Worm (Caenorhabditis elegans): ENCODE results near the gene dpf-7.

The dpf-7 gene

ce11 chrIV:4755929-4756655 is 46.3 kb downstream of the dpf-7 start, which contains the start of the genes fbxb-77 and Y17G9B.11:
Gene fbxb-77 (minus strand): TSS chrIV:4756157.
Gene Y17G9B.11 (plus strand): TSS chrIV:4756605.
- TF ChIP-seq jun-1 (tag; optimal IDR thresholded peaks at IDR 0.05) (no peak), eor-1 (tag; optimal IDR thresholded peaks at IDR 0.05) (no peak), nhr-28 (tag; optimal IDR thresholded peaks at IDR 0.05) (no peak), lsy-12 (tag; optimal IDR thresholded peaks at IDR 0.05) (no peak), ztf-4 (tag; optimal IDR thresholded peaks at IDR 0.05) (no peak), nhr-43 (tag; optimal IDR thresholded peaks at IDR 0.05; ENCODE audit: poor library complexity, severe bottlenecking) (no peak), fkh-10 (GFP tag; optimal IDR thresholded peaks at IDR 0.05) (no peak), mml-1 (tag; optimal IDR thresholded peaks at IDR 0.05) (no peak)

DNA sequence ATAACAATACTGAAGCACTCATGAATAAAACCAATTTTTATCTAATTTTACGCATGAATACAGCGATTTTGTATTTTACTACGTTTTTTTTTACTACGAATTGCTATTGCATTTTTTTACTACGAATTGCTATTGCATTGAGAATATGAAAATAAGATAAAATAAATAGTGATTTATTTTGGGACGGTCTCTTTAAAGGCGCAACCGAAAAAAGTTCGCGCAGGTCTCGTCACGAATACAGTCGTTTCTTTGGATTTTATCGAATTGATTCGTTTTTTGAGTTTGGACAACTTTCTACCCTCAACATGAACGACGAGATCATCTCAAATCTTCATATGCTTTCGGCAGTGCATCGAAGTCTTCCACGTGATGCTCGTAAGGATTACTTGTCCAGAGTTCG is 50.6 kb downstream of the dpf-7 start, which contains the start of gene Y17G9B.4:
Gene Y17G9B.4 (plus strand): TSS at position 306 of the 400 bp plus-strand sequence.
- TF ChIP-seq nhr-77 (tag; optimal IDR thresholded peaks at IDR 0.05) = no peak
- TF ChIP-seq nhr-11 (tag; optimal IDR thresholded peaks at IDR 0.05) = no peak
- no peak for TF ChIP-seq ceh-16 (tag; optimal IDR thresholded peaks at IDR 0.05)

- TF ChIP-seq fkh-10 (GFP tag; optimal IDR thresholded peaks at IDR 0.05) = peak; percentile 100
- peak; percentile 64 for TF ChIP-seq ztf-11 (tag; optimal IDR thresholded peaks at IDR 0.05)
- TF ChIP-seq ceh-82 (tag; optimal IDR thresholded peaks at IDR 0.05) = peak; percentile 98
- TF ChIP-seq lsy-12 (tag; optimal IDR thresholded peaks at IDR 0.05) = peak; percentile 100
- TF ChIP-seq nhr-76 (tag; optimal IDR thresholded peaks at IDR 0.05) = peak; percentile 90
- TF ChIP-seq nhr-43 (tag; optimal IDR thresholded peaks at IDR 0.05; ENCODE audit: poor library complexity, severe bottlenecking) = peak; percentile 99
- TF ChIP-seq zag-1 (tag; optimal IDR thresholded peaks at IDR 0.05) = peak; percentile 87
- peak; percentile 39 for TF ChIP-seq nhr-237 (tag; optimal IDR thresholded peaks at IDR 0.05)
- peak; percentile 94 for TF ChIP-seq fos-1 (tag; optimal IDR thresholded peaks at IDR 0.05)
- peak; percentile 94 to 97 (median 94) for TF ChIP-seq elt-3 (tag; optimal IDR thresholded peaks at IDR 0.05)
- peak; percentile 100 for TF ChIP-seq pha-4 (tag; optimal IDR thresholded peaks at IDR 0.05)
- peak; percentile 100 for TF ChIP-seq hmg-11 (tag; optimal IDR thresholded peaks at IDR 0.05)
- TF ChIP-seq nhr-28 (tag; optimal IDR thresholded peaks at IDR 0.05) = peak; percentile 98
- peak; percentile 100 for TF ChIP-seq nhr-25 (tag; optimal IDR thresholded peaks at IDR 0.05)
- peak; percentile 98 for TF ChIP-seq elt-2 (tag; optimal IDR thresholded peaks at IDR 0.05)
- TF ChIP-seq elt-1 (tag; optimal IDR thresholded peaks at IDR 0.05) = peak; percentile 97
- peak; percentile 60 for TF ChIP-seq ceh-16 (tag; optimal IDR thresholded peaks at IDR 0.05)
- TF ChIP-seq nhr-23 (tag; optimal IDR thresholded peaks at IDR 0.05) = peak; percentile 100
- peak; percentile 98 for TF ChIP-seq snpc-4 (tag; optimal IDR thresholded peaks at IDR 0.05)
- peak; percentile 98 for TF ChIP-seq ceh-28 (tag; optimal IDR thresholded peaks at IDR 0.05)
- peak; percentile 100 for TF ChIP-seq R02D3.7 (tag; optimal IDR thresholded peaks at IDR 0.05)
- TF ChIP-seq mdl-1 (tag; optimal IDR thresholded peaks at IDR 0.05) = peak; percentile 31
- peak; percentile 97 for TF ChIP-seq aly-2 (tag; optimal IDR thresholded peaks at IDR 0.05)
- peak; percentile 100 for TF ChIP-seq lin-15B (tag; optimal IDR thresholded peaks at IDR 0.05)
- TF ChIP-seq tbx-2 (tag; optimal IDR thresholded peaks at IDR 0.05) = peak; percentile 98
- peak; percentile 85 for TF ChIP-seq sea-2 (GFP tag; optimal IDR thresholded peaks at IDR 0.05)
- peak; percentile 83 for TF ChIP-seq ZK546.5 (tag; optimal IDR thresholded peaks at IDR 0.05)
- no peak for TF ChIP-seq ceh-9 (tag; optimal IDR thresholded peaks at IDR 0.05)
- peak; percentile 94 for TF ChIP-seq egl-27 (tag; optimal IDR thresholded peaks at IDR 0.05)
- no peak for TF ChIP-seq mml-1 (tag; optimal IDR thresholded peaks at IDR 0.05)
- peak; percentile 83 for TF ChIP-seq fkh-2 (tag; optimal IDR thresholded peaks at IDR 0.05)
- TF ChIP-seq nhr-11 (tag; optimal IDR thresholded peaks at IDR 0.05) = peak; percentile 98
- no peak for TF ChIP-seq eor-1 (tag; optimal IDR thresholded peaks at IDR 0.05)
- peak; percentile 97 for TF ChIP-seq skn-1 (tag; optimal IDR thresholded peaks at IDR 0.05)
- peak; percentile 97 for TF ChIP-seq ztf-4 (tag; optimal IDR thresholded peaks at IDR 0.05)
- TF ChIP-seq jun-1 (tag; optimal IDR thresholded peaks at IDR 0.05) = peak; percentile 99
- peak; percentile 97 for TF ChIP-seq nhr-77 (tag; optimal IDR thresholded peaks at IDR 0.05)
- peak; percentile 91 for TF ChIP-seq ama-1 (optimal IDR thresholded peaks at IDR 0.05)
- peak; percentile 87 for TF ChIP-seq daf-12 (tag; optimal IDR thresholded peaks at IDR 0.05)
- peak; percentile 97 for TF ChIP-seq unc-62 (GFP tag; optimal IDR thresholded peaks at IDR 0.05)
- TF ChIP-seq nhr-67 (tag; optimal IDR thresholded peaks at IDR 0.05) = peak; percentile 67
- no peak for TF ChIP-seq nhr-12 (tag; optimal IDR thresholded peaks at IDR 0.05)
- peak; percentile 100 for TF ChIP-seq pqm-1 (tag; optimal IDR thresholded peaks at IDR 0.05)
- TF ChIP-seq egl-5 (tag; optimal IDR thresholded peaks at IDR 0.05) = peak; percentile 98
- TF ChIP-seq nfya-1 (tag; optimal IDR thresholded peaks at IDR 0.05; ENCODE audit: insufficient read depth) = peak; percentile 100
- peak; percentile 42 for TF ChIP-seq unc-39 (tag; optimal IDR thresholded peaks at IDR 0.05)
These were observed 52.6 kb downstream of the dpf-7 start, which contains the start of the genes rpl-20 and Y17G9B.5 for ce11 chrIV:4749728-4750278. Gene rpl-20 (minus strand): TSS chrIV:4749778. Gene Y17G9B.5 (plus strand): TSS chrIV:4750240.

Measured in whole organism, L3 larva.